Worm (Caenorhabditis elegans) whole organism, L2 larva: ENCODE measurements around the gene ugt-47.

ENCODE experiments used
- blmp-1 ChIP-seq: sonication (generic microtip); optimal IDR thresholded peaks from 2 replicates; lab custom pipeline; 2017; ENCODE audit warnings: missing genetic modification characterization, mild to moderate bottlenecking, missing compliant biosample characterization, antibody characterized with exemption, moderate library complexity; ENCODE audit not compliant: insufficient read depth
- ceh-82 ChIP-seq: fragments of 150-350 bp; optimal IDR thresholded peaks from 2 replicates; lab custom pipeline; 2014; ENCODE audit warnings: missing biosample characterization, missing genetic modification characterization
- lin-13 ChIP-seq: fragments of 150-350 bp; optimal IDR thresholded peaks from 2 replicates; lab custom pipeline; 2014; ENCODE audit warnings: missing biosample characterization, missing genetic modification reagents, missing genetic modification characterization
- mdl-1 ChIP-seq, 2 experiments: fragments of 150-350 bp in 1 of 2; sonication (generic microtip) in 1 of 2; optimal IDR thresholded peaks; 2 replicates each; lab custom pipeline; 2017; ENCODE audit warnings: missing biosample characterization in 2 of 2, missing genetic modification characterization in 2 of 2
- nhr-11 ChIP-seq: fragments of 150-350 bp; optimal IDR thresholded peaks from 2 replicates; lab custom pipeline; 2014; ENCODE audit warnings: missing biosample characterization, missing genetic modification characterization
- nhr-12 ChIP-seq: fragments of 150-350 bp; optimal IDR thresholded peaks from 2 replicates; lab custom pipeline; 2014; ENCODE audit warnings: missing biosample characterization, missing genetic modification characterization
- nhr-6 ChIP-seq: fragments of 150-350 bp; optimal IDR thresholded peaks from 2 replicates; lab custom pipeline; 2014; ENCODE audit warnings: missing biosample characterization, missing genetic modification characterization
- sem-4 ChIP-seq: fragments of 150-350 bp; optimal IDR thresholded peaks from 2 replicates; lab custom pipeline; 2014; ENCODE audit warnings: missing biosample characterization, missing genetic modification reagents, missing genetic modification characterization
- sma-3 ChIP-seq: sonication (generic microtip); optimal IDR thresholded peaks from 2 replicates; lab custom pipeline; 2016; ENCODE audit warnings: missing genetic modification reagents, missing genetic modification characterization, missing compliant biosample characterization
- sma-9 ChIP-seq, 2 experiments: fragments of 150-350 bp in 1 of 2; sonication (generic microtip) in 1 of 2; optimal IDR thresholded peaks; 2 replicates each; lab custom pipeline; 2014 to 2016; ENCODE audit warnings: missing genetic modification characterization in 2 of 2, mild to moderate bottlenecking in 1 of 2, missing biosample characterization in 1 of 2, missing compliant biosample characterization in 1 of 2, missing genetic modification reagents in 1 of 2, moderate library complexity in 1 of 2
- snpc-4 ChIP-seq: fragments of 150-350 bp; optimal IDR thresholded peaks from 2 replicates; lab custom pipeline; 2014; ENCODE audit warnings: missing biosample characterization, missing genetic modification characterization
- unc-39 ChIP-seq: fragments of 150-350 bp; optimal IDR thresholded peaks from 2 replicates; lab custom pipeline; 2014; ENCODE audit warnings: missing biosample characterization, missing genetic modification characterization
- unc-55 ChIP-seq: fragments of 150-350 bp; sonication (generic microtip); optimal IDR thresholded peaks from 3 replicates; lab custom pipeline; 2014; ENCODE audit warnings: missing biosample characterization, missing genetic modification reagents, missing genetic modification characterization

ce11 chrV:10123324-10123723 lies 24.9 kb upstream of the ugt-47 start, which contains the start of gene C08B6.6:
- TF ChIP-seq mdl-1 (tag; optimal IDR thresholded peaks at IDR 0.05; lab: Kevin White, UChicago) = no peak
- no peak for TF ChIP-seq ceh-82
- TF ChIP-seq lin-13 (GFP tag; lab: Kevin White, UChicago) = no peak
- no peak for TF ChIP-seq snpc-4
- no peak for TF ChIP-seq nhr-11
- TF ChIP-seq unc-39 (tag; lab: Kevin White, UChicago) = no peak
- TF ChIP-seq sma-9 (GFP tag; optimal IDR thresholded peaks at IDR 0.05; lab: Kevin White, UChicago) = no peak
- no peak for TF ChIP-seq sma-9 (tag; optimal IDR thresholded peaks at IDR 0.05; lab: Kevin White, UChicago)
- no peak for TF ChIP-seq nhr-12 (tag; lab: Kevin White, UChicago)
- no peak for TF ChIP-seq unc-55 (GFP tag; lab: Kevin White, UChicago)
- no peak for TF ChIP-seq nhr-6 (tag; lab: Kevin White, UChicago)
- TF ChIP-seq sma-3 (GFP tag; lab: Kevin White, UChicago) = no peak
- TF ChIP-seq blmp-1 (tag; lab: Kevin White, UChicago) = no peak
- TF ChIP-seq sem-4 (tag; lab: Kevin White, UChicago) = no peak
